Worm (Caenorhabditis elegans): ENCODE data around the gene F55G1.15.

The F55G1.15 gene

DNA sequence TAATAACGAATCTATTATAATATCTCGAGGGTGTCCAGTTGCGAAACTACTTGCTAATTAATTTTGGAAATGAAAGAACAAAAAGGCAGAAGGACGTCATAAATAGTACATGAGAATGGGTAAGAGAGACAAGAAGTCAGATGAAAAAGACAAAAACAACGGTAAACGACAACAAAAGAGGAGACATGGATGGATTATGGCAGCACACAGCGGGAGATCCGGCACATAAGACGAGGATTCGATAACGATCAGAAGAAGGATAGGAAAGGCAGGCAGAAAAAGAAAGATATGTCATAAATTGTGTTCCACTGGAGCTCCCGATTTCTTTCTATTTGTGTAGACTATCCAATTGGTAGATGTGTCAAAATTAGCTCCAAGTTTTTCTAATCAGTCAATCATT lies 20.4 kb upstream of the F55G1.15 start:
- peak; percentile 58 for TF ChIP-seq ref-2 (tag; optimal IDR thresholded peaks at IDR 0.05)
- TF ChIP-seq che-1 (tag; optimal IDR thresholded peaks at IDR 0.05): no peak

- TF ChIP-seq rnt-1 (tag; optimal IDR thresholded peaks at IDR 0.05): no peak
- no peak for TF ChIP-seq nhr-11 (tag; optimal IDR thresholded peaks at IDR 0.05)
- TF ChIP-seq pax-1 (tag; optimal IDR thresholded peaks at IDR 0.05): no peak
- no peak for TF ChIP-seq tbx-2 (tag; optimal IDR thresholded peaks at IDR 0.05)
- no peak for TF ChIP-seq che-1 (tag; optimal IDR thresholded peaks at IDR 0.05)
- TF ChIP-seq dve-1 (tag; optimal IDR thresholded peaks at IDR 0.05): no peak
- no peak for TF ChIP-seq fax-1 (tag; optimal IDR thresholded peaks at IDR 0.05)
- TF ChIP-seq pha-2 (tag; optimal IDR thresholded peaks at IDR 0.05): no peak
- TF ChIP-seq dmd-4 (tag; optimal IDR thresholded peaks at IDR 0.05; ENCODE audit: borderline replicate concordance): no peak
- TF ChIP-seq pat-9 (tag; optimal IDR thresholded peaks at IDR 0.05): no peak
- TF ChIP-seq elt-4 (tag; optimal IDR thresholded peaks at IDR 0.05): no peak
- TF ChIP-seq C08G9.2 (tag; optimal IDR thresholded peaks at IDR 0.05): no peak
Observed at ce11 chrIV:7520841-7521240, 19.6 kb upstream of the F55G1.15 start.

- TF ChIP-seq ztf-16 (tag; optimal IDR thresholded peaks at IDR 0.05) (no peak), tbx-7 (tag; optimal IDR thresholded peaks at IDR 0.05) (no peak), nhr-232 (tag; optimal IDR thresholded peaks at IDR 0.05) (no peak), F13H6.1 (tag; optimal IDR thresholded peaks at IDR 0.05) (no peak), odd-2 (tag; optimal IDR thresholded peaks at IDR 0.05) (no peak), hlh-13 (GFP tag; optimal IDR thresholded peaks at IDR 0.05) (no peak), fax-1 (tag; optimal IDR thresholded peaks at IDR 0.05) (no peak), elt-2 (tag; optimal IDR thresholded peaks at IDR 0.05) (no peak), ahr-1 (tag; optimal IDR thresholded peaks at IDR 0.05) (no peak), unc-3 (GFP tag; conservative IDR thresholded peaks at IDR 0.05) (no peak), unc-3 (tag; optimal IDR thresholded peaks at IDR 0.05) (no peak)
Observed at ce11 chrIV:7520258-7520657, 19.0 kb upstream of the F55G1.15 start.

DNA sequence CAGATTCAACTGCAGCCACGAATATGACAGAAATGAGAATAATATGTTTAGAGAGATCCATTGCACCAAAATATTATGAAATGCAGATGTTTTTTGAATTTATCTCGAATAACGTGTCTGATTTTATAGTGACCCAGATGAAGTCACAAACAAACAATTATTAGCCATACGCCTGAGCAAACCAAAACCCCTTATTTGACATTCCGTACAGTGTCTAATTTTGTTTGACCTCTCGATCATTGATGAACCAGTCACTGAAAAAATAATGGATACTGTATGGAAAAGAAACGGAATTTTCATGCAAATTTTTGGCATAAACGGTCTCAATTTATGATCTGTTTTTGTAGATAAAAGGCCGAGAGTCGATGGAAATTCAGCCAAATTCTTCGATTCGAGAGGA lies 14.9 kb upstream of the F55G1.15 start, which contains the start of the genes R05G6.9 and R05G6.3:
R05G6.9 (minus strand) TSS at position 101 of the 400 bp plus-strand sequence.
R05G6.3 (plus strand) TSS at position 386 of the 400 bp plus-strand sequence.
- TF ChIP-seq odd-2 (tag; optimal IDR thresholded peaks at IDR 0.05): no peak
- no peak for TF ChIP-seq C08G9.2 (tag; optimal IDR thresholded peaks at IDR 0.05)
- no peak for TF ChIP-seq unc-42 (tag; optimal IDR thresholded peaks at IDR 0.05)

DNA sequence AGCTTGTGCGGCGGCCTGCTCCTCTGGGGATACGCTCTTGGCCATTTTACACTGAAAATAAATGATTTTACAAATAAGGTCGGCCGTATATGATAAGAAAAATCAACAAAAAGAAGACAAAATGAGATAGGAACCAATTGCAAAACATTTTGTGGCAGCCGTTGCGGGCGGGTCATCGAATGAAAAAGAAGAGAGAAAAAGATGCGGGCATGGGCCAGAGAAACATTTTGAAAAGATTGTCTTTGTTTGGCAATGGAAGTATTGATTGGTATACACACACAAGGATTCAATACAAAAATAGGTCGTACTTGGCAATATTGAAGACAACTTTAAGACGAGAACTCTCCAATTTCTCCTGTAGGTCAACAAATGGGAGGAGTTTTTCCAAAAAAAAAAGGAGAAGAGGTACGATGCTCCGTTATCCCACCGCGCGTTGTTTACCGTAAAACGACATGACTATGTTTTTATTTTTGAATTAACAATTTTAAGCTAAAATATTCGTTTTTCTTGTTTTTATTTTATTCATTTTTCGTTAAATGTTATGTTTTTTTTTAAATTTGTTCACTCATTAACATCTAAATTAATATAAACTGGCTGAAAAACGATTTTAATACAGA lies 11.5 kb upstream of the F55G1.15 start, which contains the start of the genes plc-4 and R05G6.4:
plc-4 (minus strand) TSS at position 51 of the 617 bp plus-strand sequence.
R05G6.4 (plus strand) TSS at position 617 of the 617 bp plus-strand sequence.
- TF ChIP-seq hlh-30 (tag; optimal IDR thresholded peaks at IDR 0.05; ENCODE audit: insufficient read depth) (no peak), C08G9.2 (tag; optimal IDR thresholded peaks at IDR 0.05) (no peak), pha-2 (tag; optimal IDR thresholded peaks at IDR 0.05) (no peak), ceh-45 (GFP tag; IDR thresholded peaks at IDR 0.05) (no peak), ceh-14 (tag; optimal IDR thresholded peaks at IDR 0.05) (no peak), ref-2 (tag; optimal IDR thresholded peaks at IDR 0.05) (no peak), ahr-1 (tag; optimal IDR thresholded peaks at IDR 0.05) (no peak), zip-5 (tag; optimal IDR thresholded peaks at IDR 0.05) (no peak), dve-1 (tag; optimal IDR thresholded peaks at IDR 0.05) (no peak), hlh-6 (tag; optimal IDR thresholded peaks at IDR 0.05) (no peak), T23F11.4 (GFP tag; optimal IDR thresholded peaks at IDR 0.05) (no peak), fkh-6 (tag; optimal IDR thresholded peaks at IDR 0.05) (no peak), ceh-18 (tag; optimal IDR thresholded peaks at IDR 0.05) (no peak)

- TF ChIP-seq ceh-24 (tag; optimal IDR thresholded peaks at IDR 0.05) (no peak), nfya-1 (tag; optimal IDR thresholded peaks at IDR 0.05) (peak; percentile 72)
Observed at ce11 chrIV:7510829-7511228, 9.6 kb upstream of the F55G1.15 start.

All from whole organism, late embryonic.